In genomic region chr3L:20923030-20923591, dm6 we compare ENCODE assay signal across 2 fruit fly cellular contexts.
A peak's percentile ranks its signal among the peaks of the same experiment; 100 is the strongest.
TF ChIP-seq lines count a peak whose summit lies in the region.

No protein-coding gene starts in this region.

TF ChIP-seq in whole organism, embryonic, 481 proteins besides CTCF, POLR2A, EP300 and RAD21 (continued from another document and continues in another):
- TF ChIP-seq jigr1 (GFP tag; IDR thresholded peaks at IDR 0.05; lab: Robert Waterston, UW) = no peak
- TF ChIP-seq ci (GFP tag; IDR thresholded peaks at IDR 0.05; lab: Robert Waterston, UW) = peak; percentile 65; the same call in 1 of the 3 replicates
- no peak for TF ChIP-seq CG7786 (GFP tag; optimal IDR thresholded peaks at IDR 0.05; lab: Kevin White, UChicago)
- no peak for TF ChIP-seq CG12071 (GFP tag; optimal IDR thresholded peaks at IDR 0.05; lab: Kevin White, UChicago)
- no peak for TF ChIP-seq z (GFP tag; IDR thresholded peaks at IDR 0.05; lab: Robert Waterston, UW)
- no peak for TF ChIP-seq Deaf1 (tag; optimal IDR thresholded peaks at IDR 0.05; lab: Kevin White, UChicago)
- peak; percentile 53 for TF ChIP-seq unpg (GFP tag; optimal IDR thresholded peaks at IDR 0.05; lab: Kevin White, UChicago)
- no peak for TF ChIP-seq Lpt (GFP tag; optimal IDR thresholded peaks at IDR 0.05; lab: Kevin White, UChicago)
- no peak for TF ChIP-seq CG34224 (GFP tag; IDR thresholded peaks at IDR 0.05; lab: Robert Waterston, UW; ENCODE audit: partially characterized antibody)
- no peak; the same call in 1 of the 2 replicates for TF ChIP-seq esg (GFP tag; conservative IDR thresholded peaks at IDR 0.05; lab: Robert Waterston, UW)
- peak; percentile 63 for TF ChIP-seq phol (tag; optimal IDR thresholded peaks at IDR 0.05; lab: Kevin White, UChicago)
- no peak for TF ChIP-seq CG7745 (tag; optimal IDR thresholded peaks at IDR 0.05; lab: Kevin White, UChicago)
- no peak for TF ChIP-seq Opbp (GFP tag; IDR thresholded peaks at IDR 0.05; lab: Robert Waterston, UW; ENCODE audit: partially characterized antibody)
- no peak for TF ChIP-seq HLH54F (GFP tag; optimal IDR thresholded peaks at IDR 0.05; lab: Kevin White, UChicago)
- no peak for TF ChIP-seq CG14014 (GFP tag; IDR thresholded peaks at IDR 0.05; lab: Robert Waterston, UW)
- TF ChIP-seq CG2889 (GFP tag; IDR thresholded peaks at IDR 0.05; lab: Robert Waterston, UW) = no peak
- no peak for TF ChIP-seq Dip2 (GFP tag; IDR thresholded peaks at IDR 0.05; lab: Robert Waterston, UW)
- no peak for TF ChIP-seq fru (optimal IDR thresholded peaks at IDR 0.05; lab: Kevin White, UChicago)
- no peak for TF ChIP-seq CG5180 (GFP tag; optimal IDR thresholded peaks at IDR 0.05; lab: Kevin White, UChicago)
- no peak for TF ChIP-seq al (GFP tag; IDR thresholded peaks at IDR 0.05; lab: Robert Waterston, UW)
- peak; percentile 37 for TF ChIP-seq CG13775 (GFP tag; optimal IDR thresholded peaks at IDR 0.05; lab: Kevin White, UChicago)
- TF ChIP-seq CG15269 (tag; optimal IDR thresholded peaks at IDR 0.05; lab: Kevin White, UChicago) = peak; percentile 30
- TF ChIP-seq CG32772 (GFP tag; IDR thresholded peaks at IDR 0.05; lab: Robert Waterston, UW) = peak; percentile 46; the same call in 1 of the 2 replicates
- TF ChIP-seq Dip3 (GFP tag; optimal IDR thresholded peaks at IDR 0.05; lab: Kevin White, UChicago) = no peak
- 0 out of 3 replicates have a peak, but pooled peaks have one; percentile 49 for TF ChIP-seq Optix (GFP tag; IDR thresholded peaks at IDR 0.05; lab: Robert Waterston, UW)
- TF ChIP-seq otp (GFP tag; IDR thresholded peaks at IDR 0.05; lab: Robert Waterston, UW) = peak; percentile 73; the same call in 2 of the 3 replicates
- no peak for TF ChIP-seq h (optimal IDR thresholded peaks at IDR 0.05; lab: Kevin White, UChicago)
- peak; percentile 61 for TF ChIP-seq nom (GFP tag; optimal IDR thresholded peaks at IDR 0.05; lab: Kevin White, UChicago)
- no peak for TF ChIP-seq CG18619 (GFP tag; optimal IDR thresholded peaks at IDR 0.05; lab: Kevin White, UChicago)
- TF ChIP-seq CG10321 (GFP tag; IDR thresholded peaks at IDR 0.05; lab: Robert Waterston, UW) = no peak
- peak in 1 of 2 experiments; percentile 37 for TF ChIP-seq Hr51 (GFP tag; optimal IDR thresholded peaks at IDR 0.05; lab: Kevin White, UChicago)
- TF ChIP-seq CG30020 (tag; optimal IDR thresholded peaks at IDR 0.05; lab: Kevin White, UChicago) = no peak
- TF ChIP-seq yki (optimal IDR thresholded peaks at IDR 0.05; lab: Kevin White, UChicago) = no peak
- TF ChIP-seq Ssrp (tag; optimal IDR thresholded peaks at IDR 0.05; lab: Kevin White, UChicago) = peak; percentile 67
- TF ChIP-seq CG1024 (GFP tag; IDR thresholded peaks at IDR 0.05; lab: Robert Waterston, UW) = no peak
- TF ChIP-seq CG18011 (GFP tag; optimal IDR thresholded peaks at IDR 0.05; lab: Kevin White, UChicago) = no peak
- no peak for TF ChIP-seq ap (GFP tag; IDR thresholded peaks at IDR 0.05; lab: Robert Waterston, UW)
- TF ChIP-seq CG17829 (tag; optimal IDR thresholded peaks at IDR 0.05; lab: Kevin White, UChicago) = peak; percentile 82
- TF ChIP-seq CG6765 (GFP tag; optimal IDR thresholded peaks at IDR 0.05; lab: Kevin White, UChicago) = no peak
- TF ChIP-seq dm (GFP tag; optimal IDR thresholded peaks at IDR 0.05; lab: Kevin White, UChicago) = no peak
- TF ChIP-seq Dref (GFP tag; IDR thresholded peaks at IDR 0.05; lab: Robert Waterston, UW) = no peak
- peak; percentile 9 for TF ChIP-seq trh (GFP tag; optimal IDR thresholded peaks at IDR 0.05; lab: Kevin White, UChicago)
- no peak for TF ChIP-seq sim (GFP tag; IDR thresholded peaks at IDR 0.05; lab: Robert Waterston, UW)
- TF ChIP-seq Bdp1 (GFP tag; optimal IDR thresholded peaks at IDR 0.05; lab: Kevin White, UChicago) = no peak
- no peak for TF ChIP-seq gt (GFP tag; IDR thresholded peaks at IDR 0.05; lab: Robert Waterston, UW)
- no peak for TF ChIP-seq Spps (tag; optimal IDR thresholded peaks at IDR 0.05; lab: Kevin White, UChicago)
- peak; percentile 18 for TF ChIP-seq NC2α (GFP tag; optimal IDR thresholded peaks at IDR 0.05; lab: Kevin White, UChicago)
- TF ChIP-seq eyg (GFP tag; optimal IDR thresholded peaks at IDR 0.05; lab: Kevin White, UChicago) = no peak
- no peak for TF ChIP-seq CG17186 (GFP tag; optimal IDR thresholded peaks at IDR 0.05; lab: Kevin White, UChicago)
- no peak for TF ChIP-seq sob (GFP tag; IDR thresholded peaks at IDR 0.05; lab: Robert Waterston, UW)
- TF ChIP-seq en (GFP tag; optimal IDR thresholded peaks at IDR 0.05; lab: Kevin White, UChicago) = peak; percentile 5
- no peak for TF ChIP-seq B-H2 (GFP tag; optimal IDR thresholded peaks at IDR 0.05; lab: Kevin White, UChicago)
- TF ChIP-seq fd64A (GFP tag; optimal IDR thresholded peaks at IDR 0.05; lab: Kevin White, UChicago) = no peak
- no peak for TF ChIP-seq lov (optimal IDR thresholded peaks at IDR 0.05; lab: Kevin White, UChicago)
- TF ChIP-seq lov (GFP tag; IDR thresholded peaks at IDR 0.05; lab: Robert Waterston, UW) = no peak
- peak; percentile 55 for TF ChIP-seq CG8388 (GFP tag; optimal IDR thresholded peaks at IDR 0.05; lab: Kevin White, UChicago)
- no peak for TF ChIP-seq mirr (GFP tag; optimal IDR thresholded peaks at IDR 0.05; lab: Kevin White, UChicago)
- TF ChIP-seq nau (GFP tag; optimal IDR thresholded peaks at IDR 0.05; lab: Kevin White, UChicago) = no peak
- peak; percentile 20 for TF ChIP-seq ewg (GFP tag; optimal IDR thresholded peaks at IDR 0.05; lab: Kevin White, UChicago)
- TF ChIP-seq dpn (GFP tag; optimal IDR thresholded peaks at IDR 0.05; lab: Kevin White, UChicago) = peak in 1 of 2 experiments; percentile 23
- TF ChIP-seq ab (GFP tag; optimal IDR thresholded peaks at IDR 0.05; lab: Kevin White, UChicago) = no peak
- TF ChIP-seq CG9727 (GFP tag; optimal IDR thresholded peaks at IDR 0.05; lab: Kevin White, UChicago) = peak; percentile 70
- TF ChIP-seq CG3726 (GFP tag; IDR thresholded peaks at IDR 0.05; lab: Robert Waterston, UW) = 0 out of 3 replicates have a peak, but pooled peaks have one; percentile 17
- peak; percentile 54 for TF ChIP-seq chn (GFP tag; optimal IDR thresholded peaks at IDR 0.05; lab: Kevin White, UChicago)
- peak in 1 of 3 experiments; percentile 75 for TF ChIP-seq lola (GFP tag; optimal IDR thresholded peaks at IDR 0.05; lab: Kevin White, UChicago)
- TF ChIP-seq CG4328 (GFP tag; optimal IDR thresholded peaks at IDR 0.05; lab: Kevin White, UChicago) = no peak
- TF ChIP-seq hb (GFP tag; IDR thresholded peaks at IDR 0.05; lab: Robert Waterston, UW; ENCODE audit: partially characterized antibody) = no peak
- no peak for TF ChIP-seq grn (GFP tag; optimal IDR thresholded peaks at IDR 0.05; lab: Kevin White, UChicago)

TF ChIP-seq in whole organism, prepupa, 60 proteins besides CTCF, POLR2A, EP300 and RAD21 (continued from another document):
- TF ChIP-seq Eip75B (GFP tag; optimal IDR thresholded peaks at IDR 0.05; lab: Kevin White, UChicago) (peak; percentile 79), CG8632 (GFP tag; optimal IDR thresholded peaks at IDR 0.05; lab: Kevin White, UChicago) (peak; percentile 65), CG34406 (GFP tag; optimal IDR thresholded peaks at IDR 0.05; lab: Kevin White, UChicago) (peak; percentile 47), ss (GFP tag; optimal IDR thresholded peaks at IDR 0.05; lab: Kevin White, UChicago) (peak; percentile 83 to 88), CG7368 (GFP tag; optimal IDR thresholded peaks at IDR 0.05; lab: Kevin White, UChicago) (peak; percentile 55), CG11902 (GFP tag; optimal IDR thresholded peaks at IDR 0.05; lab: Kevin White, UChicago) (peak; percentile 16), CG32006 (GFP tag; optimal IDR thresholded peaks at IDR 0.05; lab: Kevin White, UChicago) (peak; percentile 91), Sox14 (GFP tag; optimal IDR thresholded peaks at IDR 0.05; lab: Kevin White, UChicago) (peak; percentile 84), net (GFP tag; optimal IDR thresholded peaks at IDR 0.05; lab: Kevin White, UChicago) (peak; percentile 72), CG9139 (GFP tag; optimal IDR thresholded peaks at IDR 0.05; lab: Kevin White, UChicago) (peak; percentile 70), esn (GFP tag; optimal IDR thresholded peaks at IDR 0.05; lab: Kevin White, UChicago) (peak; percentile 43), CG31627 (GFP tag; optimal IDR thresholded peaks at IDR 0.05; lab: Kevin White, UChicago) (peak; percentile 42), svp (GFP tag; lab: Kevin White, UChicago) (peak; percentile 63), Ets21C (GFP tag; optimal IDR thresholded peaks at IDR 0.05; lab: Kevin White, UChicago) (peak; percentile 4), CG4318 (GFP tag; optimal IDR thresholded peaks at IDR 0.05; lab: Kevin White, UChicago) (peak; percentile 76), fkh (GFP tag; optimal IDR thresholded peaks at IDR 0.05; lab: Kevin White, UChicago) (no peak), spab (GFP tag; optimal IDR thresholded peaks at IDR 0.05; lab: Kevin White, UChicago) (peak; percentile 85), CG10669 (GFP tag; optimal IDR thresholded peaks at IDR 0.05; lab: Kevin White, UChicago) (peak; percentile 86), acj6 (GFP tag; optimal IDR thresholded peaks at IDR 0.05; lab: Kevin White, UChicago) (peak; percentile 84), CG8319 (GFP tag; optimal IDR thresholded peaks at IDR 0.05; lab: Kevin White, UChicago) (peak; percentile 59), CG6854 (GFP tag; optimal IDR thresholded peaks at IDR 0.05; lab: Kevin White, UChicago) (no peak), CG3032 (tag; optimal IDR thresholded peaks at IDR 0.05; lab: Kevin White, UChicago) (peak; percentile 89), achi (GFP tag; optimal IDR thresholded peaks at IDR 0.05; lab: Kevin White, UChicago) (peak; percentile 84), Gug (GFP tag; IDR thresholded peaks at IDR 0.05; lab: Robert Waterston, UW) (peak; percentile 56), pdm3 (GFP tag; optimal IDR thresholded peaks at IDR 0.05; lab: Kevin White, UChicago) (peak; percentile 82), Hr38 (GFP tag; optimal IDR thresholded peaks at IDR 0.05; lab: Kevin White, UChicago) (no peak), Blimp-1 (GFP tag; optimal IDR thresholded peaks at IDR 0.05; lab: Kevin White, UChicago) (no peak), Eip93F (GFP tag; optimal IDR thresholded peaks at IDR 0.05; lab: Kevin White, UChicago) (no peak), CG15336 (GFP tag; IDR thresholded peaks at IDR 0.05; lab: Robert Waterston, UW) (peak; percentile 88), Sox15 (GFP tag; optimal IDR thresholded peaks at IDR 0.05; lab: Kevin White, UChicago) (peak; percentile 20), dac (GFP tag; optimal IDR thresholded peaks at IDR 0.05; lab: Kevin White, UChicago) (peak; percentile 51), Hr39 (GFP tag; optimal IDR thresholded peaks at IDR 0.05; lab: Kevin White, UChicago) (peak; percentile 48), fd59A (GFP tag; optimal IDR thresholded peaks at IDR 0.05; lab: Kevin White, UChicago) (peak; percentile 83), Lpt (GFP tag; optimal IDR thresholded peaks at IDR 0.05; lab: Kevin White, UChicago) (peak; percentile 81), CG6276 (GFP tag; optimal IDR thresholded peaks at IDR 0.05; lab: Kevin White, UChicago) (peak; percentile 81), lz (GFP tag; optimal IDR thresholded peaks at IDR 0.05; lab: Kevin White, UChicago) (peak; percentile 40), CG6808 (GFP tag; optimal IDR thresholded peaks at IDR 0.05; lab: Kevin White, UChicago) (peak; percentile 87), cyc (GFP tag; optimal IDR thresholded peaks at IDR 0.05; lab: Kevin White, UChicago) (peak; percentile 40), OdsH (GFP tag; optimal IDR thresholded peaks at IDR 0.05; lab: Kevin White, UChicago) (peak; percentile 83), Met (GFP tag; optimal IDR thresholded peaks at IDR 0.05; lab: Kevin White, UChicago) (peak; percentile 60)
TF ChIP-seq in whole organism, prepupa: peak in this region for 53.
